Worm (Caenorhabditis elegans) whole organism, L2 larva: ENCODE measurements around the gene bud-31.
"Not testable (repeated sequence)": the region's sequence is repeated elsewhere in the genome, so short reads cannot be mapped to it uniquely, and the experiment has no call there.

ENCODE experiments used
- C34F6.9 ChIP-seq: fragments of 150-350 bp; optimal IDR thresholded peaks from 2 replicates; lab custom pipeline; 2014; ENCODE audit warnings: missing biosample characterization, missing genetic modification characterization
- R02D3.7 ChIP-seq: fragments of 150-350 bp; optimal IDR thresholded peaks from 2 replicates; lab custom pipeline; 2014; ENCODE audit warnings: missing biosample characterization, missing genetic modification characterization
- Y55F3AM.14 ChIP-seq: fragments of 200-800 bp; sonication (Bioruptor generic); optimal IDR thresholded peaks from 2 replicates; lab custom pipeline; 2018; ENCODE audit warnings: mild to moderate bottlenecking, missing genetic modification characterization, missing compliant biosample characterization
- ZK546.5 ChIP-seq: sonication (generic microtip); optimal IDR thresholded peaks from 2 replicates; lab custom pipeline; 2017; ENCODE audit warnings: missing biosample characterization, missing genetic modification characterization
- alr-1 ChIP-seq: fragments of 150-350 bp; optimal IDR thresholded peaks from 2 replicates; lab custom pipeline; 2014; ENCODE audit warnings: missing biosample characterization, missing genetic modification characterization
- ama-1 ChIP-seq: fragments of 150-350 bp; optimal IDR thresholded peaks from 2 replicates; lab custom pipeline; 2018; ENCODE audit warnings: inconsistent platforms
- blmp-1 ChIP-seq: sonication (generic microtip); optimal IDR thresholded peaks from 2 replicates; lab custom pipeline; 2017; ENCODE audit warnings: missing genetic modification characterization, mild to moderate bottlenecking, missing compliant biosample characterization, antibody characterized with exemption, moderate library complexity; ENCODE audit not compliant: insufficient read depth
- ceh-82 ChIP-seq: fragments of 150-350 bp; optimal IDR thresholded peaks from 2 replicates; lab custom pipeline; 2014; ENCODE audit warnings: missing biosample characterization, missing genetic modification characterization
- crh-2 ChIP-seq: sonication (generic microtip); optimal IDR thresholded peaks from 2 replicates; lab custom pipeline; 2017; ENCODE audit warnings: missing biosample characterization, missing genetic modification characterization
- dmd-4 ChIP-seq: sonication (generic microtip); optimal IDR thresholded peaks from 2 replicates; lab custom pipeline; 2017; ENCODE audit warnings: missing biosample characterization, missing genetic modification characterization
- elt-1 ChIP-seq: fragments of 150-350 bp; optimal IDR thresholded peaks from 2 replicates; lab custom pipeline; 2014; ENCODE audit warnings: missing biosample characterization, missing genetic modification characterization
- fos-1 ChIP-seq: fragments of 150-350 bp; optimal IDR thresholded peaks from 2 replicates; lab custom pipeline; 2014; ENCODE audit warnings: missing biosample characterization, missing genetic modification characterization
- gmeb-1 ChIP-seq: fragments of 150-350 bp; optimal IDR thresholded peaks from 2 replicates; lab custom pipeline; 2014; ENCODE audit warnings: missing biosample characterization, missing genetic modification characterization
- lin-11 ChIP-seq: fragments of 150-350 bp; sonication (generic microtip); optimal IDR thresholded peaks from 2 replicates; lab custom pipeline; 2014; ENCODE audit warnings: missing biosample characterization, missing genetic modification characterization, inconsistent platforms, mixed read lengths
- lin-39 ChIP-seq: fragments of 150-350 bp; optimal IDR thresholded peaks from 2 replicates; lab custom pipeline; 2014; ENCODE audit warnings: missing biosample characterization, missing genetic modification reagents, missing genetic modification characterization
- lsy-2 ChIP-seq, 2 experiments: fragments of 150-350 bp in 1 of 2; sonication (generic microtip) in 1 of 2; optimal IDR thresholded peaks; 2 replicates each; lab custom pipeline; 2014 to 2017; ENCODE audit warnings: missing biosample characterization in 2 of 2, missing genetic modification characterization in 2 of 2
- mbf-1 ChIP-seq: sonication (generic microtip); optimal IDR thresholded peaks from 2 replicates; lab custom pipeline; 2017; ENCODE audit warnings: missing biosample characterization, missing genetic modification characterization
- nhr-10 ChIP-seq: sonication (generic microtip); optimal IDR thresholded peaks from 2 replicates; lab custom pipeline; 2017; ENCODE audit warnings: missing biosample characterization, missing genetic modification characterization
- nhr-11 ChIP-seq: fragments of 150-350 bp; optimal IDR thresholded peaks from 2 replicates; lab custom pipeline; 2014; ENCODE audit warnings: missing biosample characterization, missing genetic modification characterization
- nhr-129 ChIP-seq: fragments of 150-350 bp; optimal IDR thresholded peaks from 2 replicates; lab custom pipeline; 2014; ENCODE audit warnings: missing biosample characterization, missing genetic modification characterization
- nhr-237 ChIP-seq: fragments of 150-350 bp; optimal IDR thresholded peaks from 2 replicates; lab custom pipeline; 2014; ENCODE audit warnings: missing biosample characterization, missing genetic modification characterization
- nhr-25 ChIP-seq: fragments of 150-350 bp; sonication (generic microtip); optimal IDR thresholded peaks from 3 replicates; lab custom pipeline; 2014; ENCODE audit warnings: missing biosample characterization, missing genetic modification characterization
- nhr-6 ChIP-seq: fragments of 150-350 bp; optimal IDR thresholded peaks from 2 replicates; lab custom pipeline; 2014; ENCODE audit warnings: missing biosample characterization, missing genetic modification characterization
- nhr-77 ChIP-seq: fragments of 150-350 bp; optimal IDR thresholded peaks from 2 replicates; lab custom pipeline; 2014; ENCODE audit warnings: missing biosample characterization, missing genetic modification characterization
- peb-1 ChIP-seq: fragments of 150-350 bp; optimal IDR thresholded peaks from 2 replicates; lab custom pipeline; 2014; ENCODE audit warnings: missing biosample characterization, missing genetic modification characterization
- sem-4 ChIP-seq: fragments of 150-350 bp; optimal IDR thresholded peaks from 2 replicates; lab custom pipeline; 2014; ENCODE audit warnings: missing biosample characterization, missing genetic modification reagents, missing genetic modification characterization
- skn-1 ChIP-seq: sonication (generic microtip); optimal IDR thresholded peaks from 2 replicates; lab custom pipeline; 2017; ENCODE audit warnings: missing biosample characterization, missing genetic modification characterization
- sma-9 ChIP-seq, 2 experiments: fragments of 150-350 bp in 1 of 2; sonication (generic microtip) in 1 of 2; optimal IDR thresholded peaks; 2 replicates each; lab custom pipeline; 2014 to 2016; ENCODE audit warnings: missing genetic modification characterization in 2 of 2, mild to moderate bottlenecking in 1 of 2, missing biosample characterization in 1 of 2, missing compliant biosample characterization in 1 of 2, missing genetic modification reagents in 1 of 2, moderate library complexity in 1 of 2
- unc-39 ChIP-seq: fragments of 150-350 bp; optimal IDR thresholded peaks from 2 replicates; lab custom pipeline; 2014; ENCODE audit warnings: missing biosample characterization, missing genetic modification characterization
- unc-55 ChIP-seq: fragments of 150-350 bp; sonication (generic microtip); optimal IDR thresholded peaks from 3 replicates; lab custom pipeline; 2014; ENCODE audit warnings: missing biosample characterization, missing genetic modification reagents, missing genetic modification characterization
- unc-62 ChIP-seq: fragments of 150-350 bp; optimal IDR thresholded peaks from 2 replicates; lab custom pipeline; 2014; ENCODE audit warnings: missing biosample characterization, missing genetic modification reagents, missing genetic modification characterization
- zag-1 ChIP-seq: fragments of 150-350 bp; optimal IDR thresholded peaks from 2 replicates; lab custom pipeline; 2014; ENCODE audit warnings: missing biosample characterization, missing genetic modification characterization
- ztf-11 ChIP-seq: sonication (generic microtip); optimal IDR thresholded peaks from 2 replicates; lab custom pipeline; 2017; ENCODE audit warnings: missing biosample characterization, missing genetic modification characterization
- ztf-4 ChIP-seq: fragments of 150-350 bp; optimal IDR thresholded peaks from 2 replicates; lab custom pipeline; 2014; ENCODE audit warnings: missing biosample characterization, missing genetic modification characterization

Gene bud-31

ce11 chrIII:9695379-9695778 is 938 bp downstream of the bud-31 start:
- TF ChIP-seq nhr-129 (no peak), lsy-2 (tag; optimal IDR thresholded peaks at IDR 0.05; lab: Kevin White, UChicago) (peak in 1 of 2 experiments; percentile 55), nhr-11 (no peak), lin-39 (tag; lab: Kevin White, UChicago) (no peak), unc-55 (GFP tag; lab: Kevin White, UChicago) (peak; percentile 65), gmeb-1 (tag; lab: Kevin White, UChicago) (peak; percentile 21), C34F6.9 (tag; lab: Kevin White, UChicago) (peak; percentile 59)

ce11 chrIII:9694474-9694873 is 1.8 kb downstream of the bud-31 start, which contains the start of gene set-3:
TSS of gene set-3 (minus strand) at chrIII:9694574.
- TF ChIP-seq lin-39 (tag; lab: Kevin White, UChicago) (no peak), mbf-1 (tag; lab: Kevin White, UChicago) (no peak), sem-4 (tag; lab: Kevin White, UChicago) (no peak), lin-11 (tag; lab: Kevin White, UChicago) (no peak), ztf-4 (tag; lab: Kevin White, UChicago) (no peak), ZK546.5 (tag; lab: Kevin White, UChicago) (no peak), nhr-11 (no peak), elt-1 (tag; lab: Kevin White, UChicago) (no peak), ceh-82 (no peak), nhr-10 (tag; lab: Kevin White, UChicago) (no peak), crh-2 (tag; lab: Kevin White, UChicago) (no peak), zag-1 (no peak)

- TF ChIP-seq ztf-11, result no peak
- no peak for TF ChIP-seq lin-11 (tag; lab: Kevin White, UChicago)
- TF ChIP-seq nhr-25 (tag; lab: Kevin White, UChicago), result no peak
- TF ChIP-seq skn-1 (tag; lab: Kevin White, UChicago), result no peak
- no peak for TF ChIP-seq nhr-237 (tag; lab: Kevin White, UChicago)
- TF ChIP-seq dmd-4 (tag; lab: Kevin White, UChicago), result no peak
- no peak for TF ChIP-seq ama-1 (lab: Kevin White, UChicago)
- TF ChIP-seq peb-1, result no peak
- TF ChIP-seq nhr-129, result no peak
- TF ChIP-seq alr-1, result no peak
- TF ChIP-seq crh-2 (tag; lab: Kevin White, UChicago), result no peak
Observed at ce11 chrIII:9690044-9690443, 6.3 kb downstream of the bud-31 start, which contains the start of gene best-5. TSS of gene best-5 (minus strand) at chrIII:9690253.

- no peak for TF ChIP-seq sma-9 (GFP tag; optimal IDR thresholded peaks at IDR 0.05; lab: Kevin White, UChicago)
- TF ChIP-seq sma-9 (tag; optimal IDR thresholded peaks at IDR 0.05; lab: Kevin White, UChicago), result no peak
- TF ChIP-seq fos-1, result peak; percentile 6
- TF ChIP-seq nhr-77, result no peak
- TF ChIP-seq ztf-11, result no peak
- TF ChIP-seq ceh-82, result no peak
- no peak for TF ChIP-seq elt-1 (tag; lab: Kevin White, UChicago)
- no peak for TF ChIP-seq lin-39 (tag; lab: Kevin White, UChicago)
- TF ChIP-seq lin-11 (tag; lab: Kevin White, UChicago), result no peak
- TF ChIP-seq R02D3.7 (tag; lab: Kevin White, UChicago), result no peak
- TF ChIP-seq gmeb-1 (tag; lab: Kevin White, UChicago), result peak; percentile 10
- peak; percentile 15 for TF ChIP-seq crh-2 (tag; lab: Kevin White, UChicago)
- TF ChIP-seq nhr-6 (tag; lab: Kevin White, UChicago), result no peak
- no peak for TF ChIP-seq Y55F3AM.14 (GFP tag; lab: Kevin White, UChicago)
- TF ChIP-seq skn-1 (tag; lab: Kevin White, UChicago), result no peak
- no peak for TF ChIP-seq unc-39 (tag; lab: Kevin White, UChicago)
- no peak for TF ChIP-seq unc-62 (GFP tag; lab: Kevin White, UChicago)
- TF ChIP-seq, all 48 proteins: peak for 3
Observed at ce11 chrIII:9689377-9689776, 6.9 kb downstream of the bud-31 start.

- no peak for TF ChIP-seq nhr-77
Observed at ce11 chrIII:9685959-9686358, 10.4 kb downstream of the bud-31 start, which contains the start of gene C07A9.10. TSS of gene C07A9.10 (minus strand) at chrIII:9686059.

ce11 chrIII:9682729-9683128 is 13.6 kb downstream of the bud-31 start, which contains the start of gene C07A9.5:
TSS of gene C07A9.5 (minus strand) at chrIII:9682829.
- TF ChIP-seq ZK546.5, skn-1, blmp-1 (tag; lab: Kevin White, UChicago): not testable (repeated sequence)
